Fruit fly (Drosophila melanogaster) whole organism, prepupa: Measurements from ENCODE around the gene CG32271.
A peak's percentile ranks its signal among the peaks of the same experiment; 100 is the strongest.

Experiments
- Blimp-1 ChIP-seq: fragments of 200-800 bp; sonication (Bioruptor generic); optimal IDR thresholded peaks from 3 replicates; lab custom pipeline; 2017; ENCODE audit warnings: missing biosample characterization, missing genetic modification characterization, mild to moderate bottlenecking, moderate library complexity, missing genetic modification reagents
- CG10631 ChIP-seq: fragments of 200-800 bp; sonication (Bioruptor generic); optimal IDR thresholded peaks from 2 replicates; lab custom pipeline; 2016; ENCODE audit warnings: missing biosample characterization, missing genetic modification characterization
- CG10669 ChIP-seq: fragments of 200-800 bp; sonication (Bioruptor generic); optimal IDR thresholded peaks from 3 replicates; lab custom pipeline; 2018; ENCODE audit warnings: missing biosample characterization, mild to moderate bottlenecking, missing genetic modification characterization, moderate library complexity
- CG11294 ChIP-seq: fragments of 200-800 bp; sonication (Bioruptor generic); IDR thresholded peaks from 2 replicates; pipeline ENCODE4 v1.3.6; 2022; ENCODE audit warnings: missing biosample characterization, missing genetic modification characterization
- CG11762 ChIP-seq: fragments of 200-800 bp; sonication (Bioruptor generic); optimal IDR thresholded peaks from 3 replicates; lab custom pipeline; 2016; ENCODE audit warnings: missing biosample characterization, missing genetic modification characterization; ENCODE audit not compliant: insufficient read depth
- CG11902 ChIP-seq: fragments of 200-800 bp; sonication (Bioruptor generic); optimal IDR thresholded peaks from 3 replicates; lab custom pipeline; 2016; ENCODE audit warnings: missing biosample characterization, missing genetic modification characterization
- CG15336 ChIP-seq: fragments of 200-800 bp; sonication (Bioruptor generic); IDR thresholded peaks from 2 replicates; pipeline ENCODE4 v1.3.6; 2022; ENCODE audit warnings: missing biosample characterization, missing genetic modification characterization
- CG1621 ChIP-seq: fragments of 200-800 bp; sonication (Bioruptor generic); optimal IDR thresholded peaks from 3 replicates; lab custom pipeline; 2018; ENCODE audit warnings: missing biosample characterization, mild to moderate bottlenecking, missing genetic modification characterization
- CG16779 ChIP-seq: fragments of 200-800 bp; sonication (Bioruptor generic); optimal IDR thresholded peaks from 3 replicates; lab custom pipeline; 2017; ENCODE audit warnings: missing biosample characterization, mild to moderate bottlenecking, missing genetic modification characterization
- CG3032 ChIP-seq: fragments of 200-800 bp; optimal IDR thresholded peaks from 2 replicates; lab custom pipeline; 2019; ENCODE audit warnings: missing biosample characterization, mild to moderate bottlenecking, missing genetic modification characterization, moderate library complexity
- CG31627 ChIP-seq: fragments of 200-800 bp; sonication (Bioruptor generic); optimal IDR thresholded peaks from 3 replicates; lab custom pipeline; 2016; ENCODE audit warnings: missing biosample characterization, missing genetic modification characterization
- CG34406 ChIP-seq: fragments of 200-800 bp; sonication (Bioruptor generic); optimal IDR thresholded peaks from 3 replicates; lab custom pipeline; 2016; ENCODE audit warnings: missing biosample characterization, missing genetic modification characterization
- CG3919 ChIP-seq: fragments of 200-800 bp; sonication (Bioruptor generic); optimal IDR thresholded peaks from 3 replicates; lab custom pipeline; 2016; ENCODE audit warnings: missing biosample characterization, missing genetic modification characterization
- CG4318 ChIP-seq: fragments of 200-800 bp; sonication (Bioruptor generic); optimal IDR thresholded peaks from 3 replicates; lab custom pipeline; 2017; ENCODE audit warnings: missing biosample characterization, mild to moderate bottlenecking, missing genetic modification characterization
- CG6163 ChIP-seq: fragments of 200-800 bp; sonication (Bioruptor generic); IDR thresholded peaks from 3 replicates; pipeline ENCODE4 v1.3.6; 2022; ENCODE audit warnings: missing biosample characterization, missing genetic modification characterization
- CG6276 ChIP-seq: fragments of 200-800 bp; sonication (Bioruptor generic); optimal IDR thresholded peaks from 2 replicates; lab custom pipeline; 2017; ENCODE audit warnings: missing biosample characterization, mild to moderate bottlenecking, missing genetic modification characterization
- CG6808 ChIP-seq: fragments of 200-800 bp; sonication (Bioruptor generic); optimal IDR thresholded peaks from 3 replicates; lab custom pipeline; 2017; ENCODE audit warnings: missing biosample characterization, missing genetic modification characterization, mild to moderate bottlenecking, moderate library complexity, missing genetic modification reagents
- CG6854 ChIP-seq: fragments of 200-800 bp; sonication (Bioruptor generic); optimal IDR thresholded peaks from 2 replicates; lab custom pipeline; 2017; ENCODE audit warnings: missing biosample characterization, mild to moderate bottlenecking, missing genetic modification characterization
- CG7368 ChIP-seq: fragments of 200-800 bp; sonication (Bioruptor generic); optimal IDR thresholded peaks from 3 replicates; lab custom pipeline; 2016; ENCODE audit warnings: missing biosample characterization, missing genetic modification characterization
- CG8119 ChIP-seq: fragments of 200-800 bp; sonication (Bioruptor generic); IDR thresholded peaks from 3 replicates; pipeline ENCODE4 v1.3.6; 2022; ENCODE audit warnings: missing biosample characterization, missing genetic modification characterization
- CG8319 ChIP-seq: fragments of 200-800 bp; sonication (Bioruptor generic); optimal IDR thresholded peaks from 3 replicates; lab custom pipeline; 2016; ENCODE audit warnings: missing biosample characterization, missing genetic modification characterization
- CG8632 ChIP-seq: fragments of 200-800 bp; sonication (Bioruptor generic); optimal IDR thresholded peaks from 3 replicates; lab custom pipeline; 2016; ENCODE audit warnings: missing biosample characterization, missing genetic modification characterization
- CG9139 ChIP-seq: fragments of 200-800 bp; sonication (Bioruptor generic); optimal IDR thresholded peaks from 3 replicates; lab custom pipeline; 2017; ENCODE audit warnings: missing biosample characterization, mild to moderate bottlenecking, missing genetic modification characterization
- Ets21C ChIP-seq: fragments of 200-800 bp; sonication (Bioruptor generic); optimal IDR thresholded peaks from 3 replicates; lab custom pipeline; 2016; ENCODE audit warnings: missing biosample characterization, missing genetic modification characterization
- Ets96B ChIP-seq: fragments of 200-800 bp; optimal IDR thresholded peaks from 2 replicates; lab custom pipeline; 2019; ENCODE audit warnings: missing biosample characterization, mild to moderate bottlenecking, missing genetic modification characterization, moderate library complexity
- Gug ChIP-seq: fragments of 200-800 bp; sonication (Bioruptor generic); IDR thresholded peaks from 2 replicates; pipeline ENCODE4 v1.3.6; 2022; ENCODE audit warnings: missing biosample characterization, missing genetic modification characterization
- Hr38 ChIP-seq: sonication (Bioruptor generic); optimal IDR thresholded peaks from 2 replicates; lab custom pipeline; 2016; ENCODE audit warnings: missing biosample characterization, missing genetic modification characterization
- Hr39 ChIP-seq: fragments of 200-800 bp; sonication (Bioruptor generic); optimal IDR thresholded peaks from 2 replicates; lab custom pipeline; 2016; ENCODE audit warnings: missing biosample characterization, missing genetic modification characterization
- Hr4 ChIP-seq: fragments of 200-800 bp; sonication (Bioruptor generic); optimal IDR thresholded peaks from 3 replicates; lab custom pipeline; 2016; ENCODE audit warnings: missing biosample characterization, missing genetic modification characterization
- OdsH ChIP-seq: fragments of 200-800 bp; sonication (Bioruptor generic); optimal IDR thresholded peaks from 3 replicates; lab custom pipeline; 2016; ENCODE audit warnings: missing biosample characterization, missing genetic modification characterization
- Smox ChIP-seq: fragments of 200-800 bp; sonication (Bioruptor generic); optimal IDR thresholded peaks from 3 replicates; lab custom pipeline; 2016; ENCODE audit warnings: missing biosample characterization, missing genetic modification characterization
- Sox102F ChIP-seq: fragments of 200-800 bp; sonication (Bioruptor generic); optimal IDR thresholded peaks from 2 replicates; lab custom pipeline; 2016; ENCODE audit warnings: missing biosample characterization, mild to moderate bottlenecking, missing genetic modification characterization
- Sox14 ChIP-seq: fragments of 200-800 bp; sonication (Bioruptor generic); optimal IDR thresholded peaks from 3 replicates; lab custom pipeline; 2016; ENCODE audit warnings: missing biosample characterization, missing genetic modification characterization
- Sox15 ChIP-seq: fragments of 200-800 bp; sonication (Bioruptor generic); optimal IDR thresholded peaks from 3 replicates; lab custom pipeline; 2016; ENCODE audit warnings: missing biosample characterization, missing genetic modification characterization
- achi ChIP-seq: fragments of 200-800 bp; sonication (Bioruptor generic); optimal IDR thresholded peaks from 3 replicates; lab custom pipeline; 2016; ENCODE audit warnings: missing biosample characterization, missing genetic modification characterization
- cyc ChIP-seq: fragments of 200-800 bp; sonication (Bioruptor generic); optimal IDR thresholded peaks from 3 replicates; lab custom pipeline; 2016; ENCODE audit warnings: missing biosample characterization, missing genetic modification characterization
- dac ChIP-seq: fragments of 200-800 bp; sonication (Bioruptor generic); optimal IDR thresholded peaks from 2 replicates; lab custom pipeline; 2017; ENCODE audit warnings: missing biosample characterization, mild to moderate bottlenecking, missing genetic modification characterization
- dsx ChIP-seq: fragments of 200-800 bp; optimal IDR thresholded peaks from 3 replicates; lab custom pipeline; 2019; ENCODE audit warnings: missing biosample characterization, mild to moderate bottlenecking, missing genetic modification characterization, moderate library complexity; ENCODE audit not compliant: poor library complexity, severe bottlenecking
- eg ChIP-seq: fragments of 200-800 bp; sonication (Bioruptor generic); IDR thresholded peaks from 3 replicates; pipeline ENCODE4 v1.3.6; 2022; ENCODE audit warnings: missing biosample characterization, missing genetic modification characterization
- esn ChIP-seq: fragments of 200-800 bp; sonication (Bioruptor generic); optimal IDR thresholded peaks from 2 replicates; lab custom pipeline; 2016; ENCODE audit warnings: missing biosample characterization, mild to moderate bottlenecking, missing genetic modification characterization, moderate library complexity
- fd59A ChIP-seq: fragments of 200-800 bp; sonication (Bioruptor generic); optimal IDR thresholded peaks from 2 replicates; lab custom pipeline; 2017; ENCODE audit warnings: missing biosample characterization, mild to moderate bottlenecking, missing genetic modification characterization, missing genetic modification reagents
- fd85E ChIP-seq: fragments of 200-800 bp; sonication (Bioruptor generic); optimal IDR thresholded peaks from 3 replicates; lab custom pipeline; 2016; ENCODE audit warnings: missing biosample characterization, missing genetic modification characterization
- fkh ChIP-seq: fragments of 200-800 bp; sonication (Bioruptor generic); optimal IDR thresholded peaks from 3 replicates; lab custom pipeline; 2017; ENCODE audit warnings: missing biosample characterization, mild to moderate bottlenecking, missing genetic modification characterization, moderate library complexity
- lz ChIP-seq: fragments of 200-800 bp; sonication (Bioruptor generic); optimal IDR thresholded peaks from 3 replicates; lab custom pipeline; 2016; ENCODE audit warnings: missing biosample characterization, missing genetic modification characterization
- net ChIP-seq: fragments of 200-800 bp; sonication (Bioruptor generic); optimal IDR thresholded peaks from 3 replicates; lab custom pipeline; 2016; ENCODE audit warnings: missing biosample characterization, missing genetic modification characterization
- salr ChIP-seq, 2 experiments: fragments of 200-800 bp; sonication (Bioruptor generic); optimal IDR thresholded peaks; 3 replicates each; lab custom pipeline; 2016 to 2018; ENCODE audit warnings: missing biosample characterization in 2 of 2, missing genetic modification characterization in 2 of 2, mild to moderate bottlenecking in 1 of 2
- spab ChIP-seq: fragments of 200-800 bp; sonication (Bioruptor generic); optimal IDR thresholded peaks from 2 replicates; lab custom pipeline; 2017; ENCODE audit warnings: missing biosample characterization, mild to moderate bottlenecking, missing genetic modification characterization, missing genetic modification reagents
- svp ChIP-seq: fragments of 200-800 bp; sonication (Bioruptor generic); peaks from one replicate; lab custom pipeline; 2016; ENCODE audit warnings: missing biosample characterization, missing genetic modification characterization
- topi ChIP-seq: fragments of 200-800 bp; sonication (Bioruptor generic); optimal IDR thresholded peaks from 3 replicates; lab custom pipeline; 2016; ENCODE audit warnings: missing biosample characterization, missing genetic modification characterization
- vri ChIP-seq: fragments of 200-800 bp; sonication (Bioruptor generic); optimal IDR thresholded peaks from 3 replicates; lab custom pipeline; 2016; ENCODE audit warnings: missing biosample characterization, mild to moderate bottlenecking, missing genetic modification characterization

Gene CG32271

dm6 chr3L:3242121-3243083 lies 39.4 kb upstream of the CG32271 start:
- TF ChIP-seq vri (GFP tag; lab: Kevin White, UChicago): no peak
- TF ChIP-seq CG6163 (GFP tag; lab: Robert Waterston, UW): peak; percentile 37; the same call in 1 of the 3 replicates
- TF ChIP-seq CG11294 (GFP tag; lab: Robert Waterston, UW): no peak
- no peak for TF ChIP-seq CG8119 (GFP tag; lab: Robert Waterston, UW)
- peak; percentile 4 for TF ChIP-seq Sox14 (GFP tag; lab: Kevin White, UChicago)
- no peak for TF ChIP-seq CG8632 (GFP tag; lab: Kevin White, UChicago)
- peak; percentile 50 for TF ChIP-seq achi (GFP tag; lab: Kevin White, UChicago)
- TF ChIP-seq CG34406 (GFP tag; lab: Kevin White, UChicago): no peak
- no peak for TF ChIP-seq salr (GFP tag; optimal IDR thresholded peaks at IDR 0.05; lab: Kevin White, UChicago)
- TF ChIP-seq fd59A (GFP tag; lab: Kevin White, UChicago): peak; percentile 18
- TF ChIP-seq CG11762 (GFP tag; lab: Kevin White, UChicago): no peak
- no peak for TF ChIP-seq Hr38 (GFP tag; lab: Kevin White, UChicago)
- TF ChIP-seq Blimp-1 (GFP tag; lab: Kevin White, UChicago): peak; percentile 42
- TF ChIP-seq Ets96B: no peak
- TF ChIP-seq Hr39 (GFP tag; lab: Kevin White, UChicago): no peak
- TF ChIP-seq CG4318 (GFP tag; lab: Kevin White, UChicago): no peak
- TF ChIP-seq CG8319 (GFP tag; lab: Kevin White, UChicago): peak; percentile 16
- no peak for TF ChIP-seq cyc (GFP tag; lab: Kevin White, UChicago)
- peak; percentile 6 for TF ChIP-seq CG6276 (GFP tag; lab: Kevin White, UChicago)
- TF ChIP-seq esn (GFP tag; lab: Kevin White, UChicago): peak; percentile 12
- TF ChIP-seq CG1621 (tag; lab: Kevin White, UChicago): no peak
- TF ChIP-seq fd85E (GFP tag; lab: Kevin White, UChicago): no peak
- no peak for TF ChIP-seq CG3032 (tag; lab: Kevin White, UChicago)
- TF ChIP-seq CG6854 (GFP tag; lab: Kevin White, UChicago): peak; percentile 28
- no peak for TF ChIP-seq CG31627 (GFP tag; lab: Kevin White, UChicago)
- no peak for TF ChIP-seq topi (GFP tag; lab: Kevin White, UChicago)
- no peak for TF ChIP-seq CG11902 (GFP tag; lab: Kevin White, UChicago)
- no peak for TF ChIP-seq CG3919 (GFP tag; lab: Kevin White, UChicago)
- TF ChIP-seq net (GFP tag; lab: Kevin White, UChicago): no peak
- no peak for TF ChIP-seq Hr4 (GFP tag; lab: Kevin White, UChicago)
- TF ChIP-seq Sox102F: no peak
- no peak for TF ChIP-seq CG15336
- peak; percentile 0 for TF ChIP-seq Smox (GFP tag; lab: Kevin White, UChicago)
- TF ChIP-seq CG10631: peak; percentile 57
- TF ChIP-seq fkh (GFP tag; lab: Kevin White, UChicago): no peak
- no peak for TF ChIP-seq Ets21C
- peak; percentile 41 for TF ChIP-seq dsx
- peak; percentile 36 for TF ChIP-seq lz
- TF ChIP-seq CG6808: peak; percentile 32
- TF ChIP-seq CG10669 (GFP tag; lab: Kevin White, UChicago): no peak
- TF ChIP-seq spab (GFP tag; lab: Kevin White, UChicago): no peak
- no peak for TF ChIP-seq Gug (GFP tag; lab: Robert Waterston, UW)
- no peak for TF ChIP-seq dac (GFP tag; lab: Kevin White, UChicago)
- 0 out of 3 replicates have a peak, but pooled peaks have one; percentile 30 for TF ChIP-seq eg (GFP tag; lab: Robert Waterston, UW)
- TF ChIP-seq OdsH (GFP tag; lab: Kevin White, UChicago): peak; percentile 32
- TF ChIP-seq svp (GFP tag; lab: Kevin White, UChicago): peak; percentile 85
- no peak for TF ChIP-seq CG9139 (GFP tag; lab: Kevin White, UChicago)
- TF ChIP-seq CG7368 (GFP tag; lab: Kevin White, UChicago): no peak
- TF ChIP-seq CG16779 (tag; lab: Kevin White, UChicago): no peak
- TF ChIP-seq Sox15 (GFP tag; lab: Kevin White, UChicago): no peak
